ENCODE assay signal across 2 worm cellular contexts in the genomic region with DNA sequence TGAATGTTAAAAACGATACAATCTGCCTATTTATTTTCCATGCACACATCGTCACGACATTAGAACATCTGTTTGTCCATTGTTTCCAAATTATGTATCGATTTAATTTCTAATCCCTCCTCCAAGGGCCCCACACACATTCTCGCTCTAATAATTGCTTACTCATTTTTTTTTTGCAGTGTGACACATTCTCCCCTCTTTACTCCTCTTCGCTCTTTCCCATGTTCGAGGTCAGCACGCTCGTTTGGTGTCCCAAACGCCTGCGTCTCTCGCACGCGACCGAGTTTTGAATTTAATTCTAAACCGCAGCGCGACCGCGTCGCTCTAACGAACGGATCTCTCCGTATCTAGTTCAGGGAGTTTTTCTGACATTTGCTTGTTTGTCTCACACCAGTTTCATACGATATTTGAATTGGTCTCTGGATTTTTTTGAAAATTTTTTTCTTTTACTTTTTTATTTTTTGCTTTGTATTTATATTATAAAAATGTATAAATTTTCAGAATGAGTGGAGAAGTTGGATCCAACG.
A peak's percentile ranks its signal among the peaks of the same experiment; 100 is the strongest.
TF ChIP-seq lines count a peak whose summit lies in the region.

A gene (plus strand): TSS at position 477 of the 527 bp plus-strand sequence.
A gene (plus strand): TSS at position 502 of the 527 bp plus-strand sequence.

TF ChIP-seq in whole organism, L4 larva, 104 proteins besides CTCF, POLR2A, EP300 and RAD21 (continued from another document and continues in another):
- TF ChIP-seq unc-62 (GFP tag; optimal IDR thresholded peaks at IDR 0.05 in 1 of 2; lab: Kevin White, UChicago): no peak
- no peak for TF ChIP-seq unc-62 (tag; optimal IDR thresholded peaks at IDR 0.05; lab: Kevin White, UChicago)
- peak; percentile 60; the same call in 1 of the 2 replicates for TF ChIP-seq hmg-1.1 (GFP tag; IDR thresholded peaks at IDR 0.05; lab: Robert Waterston, UW)
- TF ChIP-seq lir-3 (tag; optimal IDR thresholded peaks at IDR 0.05; lab: Kevin White, UChicago): no peak
- TF ChIP-seq ztf-11 (tag; optimal IDR thresholded peaks at IDR 0.05; lab: Kevin White, UChicago): no peak
- TF ChIP-seq egl-43 (GFP tag; IDR thresholded peaks at IDR 0.05; lab: Robert Waterston, UW): no peak
- peak; percentile 50 for TF ChIP-seq nhr-28 (tag; optimal IDR thresholded peaks at IDR 0.05; lab: Kevin White, UChicago)
- peak; percentile 51 for TF ChIP-seq rbr-2 (tag; optimal IDR thresholded peaks at IDR 0.05; lab: Kevin White, UChicago)
- no peak for TF ChIP-seq lin-15B (tag; optimal IDR thresholded peaks at IDR 0.05; lab: Kevin White, UChicago)
- TF ChIP-seq D1046.2 (GFP tag; IDR thresholded peaks at IDR 0.05; lab: Robert Waterston, UW): no peak
- no peak for TF ChIP-seq dmd-9 (GFP tag; IDR thresholded peaks at IDR 0.05; lab: Robert Waterston, UW)
- TF ChIP-seq nhr-25 (tag; optimal IDR thresholded peaks at IDR 0.05; lab: Kevin White, UChicago; ENCODE audit: borderline replicate concordance, insufficient read depth): peak; percentile 61
- TF ChIP-seq F44E2.7 (GFP tag; IDR thresholded peaks at IDR 0.05; lab: Robert Waterston, UW): no peak
- peak; percentile 66 for TF ChIP-seq pqm-1 (tag; optimal IDR thresholded peaks at IDR 0.05; lab: Kevin White, UChicago)
- TF ChIP-seq lin-13 (GFP tag; optimal IDR thresholded peaks at IDR 0.05; lab: Kevin White, UChicago): no peak
- TF ChIP-seq F49E8.2 (tag; optimal IDR thresholded peaks at IDR 0.05; lab: Kevin White, UChicago; ENCODE audit: borderline replicate concordance): no peak
- TF ChIP-seq zip-2 (tag; optimal IDR thresholded peaks at IDR 0.05; lab: Kevin White, UChicago): no peak
- TF ChIP-seq vab-7 (GFP tag; IDR thresholded peaks at IDR 0.05; lab: Robert Waterston, UW): 0 out of 2 replicates have a peak, but pooled peaks have one; percentile 14
- TF ChIP-seq cey-2 (tag; optimal IDR thresholded peaks at IDR 0.05; lab: Kevin White, UChicago; ENCODE audit: borderline replicate concordance, insufficient read depth): no peak
- no peak for TF ChIP-seq skn-1 (tag; optimal IDR thresholded peaks at IDR 0.05; lab: Kevin White, UChicago)
- TF ChIP-seq set-16 (GFP tag; IDR thresholded peaks at IDR 0.05; lab: Robert Waterston, UW): no peak
- peak; percentile 40 for TF ChIP-seq dpl-1 (GFP tag; optimal IDR thresholded peaks at IDR 0.05; lab: Kevin White, UChicago)
- TF ChIP-seq snpc-1.2 (GFP tag; IDR thresholded peaks at IDR 0.05; lab: Robert Waterston, UW): no peak
- no peak for TF ChIP-seq mep-1 (tag; optimal IDR thresholded peaks at IDR 0.05; lab: Kevin White, UChicago)
- TF ChIP-seq nhr-76 (tag; optimal IDR thresholded peaks at IDR 0.05; lab: Kevin White, UChicago): no peak
- no peak for TF ChIP-seq aly-2 (tag; optimal IDR thresholded peaks at IDR 0.05; lab: Kevin White, UChicago)
- TF ChIP-seq tra-1 (GFP tag; IDR thresholded peaks at IDR 0.05; lab: Robert Waterston, UW): no peak
- no peak for TF ChIP-seq Y48G9A.11 (GFP tag; IDR thresholded peaks at IDR 0.05; lab: Robert Waterston, UW)
- TF ChIP-seq nhr-10 (tag; optimal IDR thresholded peaks at IDR 0.05; lab: Kevin White, UChicago): no peak
- TF ChIP-seq hlh-30 (tag; optimal IDR thresholded peaks at IDR 0.05; lab: Kevin White, UChicago; ENCODE audit: insufficient read depth): peak; percentile 91
- TF ChIP-seq mxl-3 (GFP tag; optimal IDR thresholded peaks at IDR 0.05; lab: Kevin White, UChicago): peak; percentile 87
- no peak for TF ChIP-seq Y105C5A.15 (GFP tag; IDR thresholded peaks at IDR 0.05; lab: Robert Waterston, UW)
- no peak for TF ChIP-seq F10B5.3 (tag; optimal IDR thresholded peaks at IDR 0.05; lab: Kevin White, UChicago)
- no peak for TF ChIP-seq nhr-237 (tag; optimal IDR thresholded peaks at IDR 0.05; lab: Kevin White, UChicago)
- TF ChIP-seq F37D6.2 (tag; optimal IDR thresholded peaks at IDR 0.05; lab: Kevin White, UChicago): no peak
- TF ChIP-seq zip-11 (GFP tag; IDR thresholded peaks at IDR 0.05; lab: Robert Waterston, UW): no peak
- TF ChIP-seq spr-1 (tag; optimal IDR thresholded peaks at IDR 0.05; lab: Kevin White, UChicago): no peak
- no peak for TF ChIP-seq nhr-48 (tag; optimal IDR thresholded peaks at IDR 0.05; lab: Kevin White, UChicago)
- no peak for TF ChIP-seq attf-4 (tag; optimal IDR thresholded peaks at IDR 0.05; lab: Kevin White, UChicago)
- TF ChIP-seq egl-27 (tag; optimal IDR thresholded peaks at IDR 0.05; lab: Kevin White, UChicago): no peak
- TF ChIP-seq daf-8 (GFP tag; IDR thresholded peaks at IDR 0.05; lab: Robert Waterston, UW): no peak
- TF ChIP-seq daf-16 (GFP tag; optimal IDR thresholded peaks at IDR 0.05; lab: Kevin White, UChicago): no peak
- no peak for TF ChIP-seq daf-16 (tag; optimal IDR thresholded peaks at IDR 0.05; lab: Kevin White, UChicago)
- no peak for TF ChIP-seq arid-1 (GFP tag; conservative IDR thresholded peaks at IDR 0.05; lab: Robert Waterston, UW)
- TF ChIP-seq lim-7 (GFP tag; IDR thresholded peaks at IDR 0.05; lab: Robert Waterston, UW): no peak
- no peak for TF ChIP-seq F26F4.8 (GFP tag; conservative IDR thresholded peaks at IDR 0.05; lab: Robert Waterston, UW)
- no peak for TF ChIP-seq nhr-111 (GFP tag; optimal IDR thresholded peaks at IDR 0.05; lab: Kevin White, UChicago)
- TF ChIP-seq nhr-42 (GFP tag; IDR thresholded peaks at IDR 0.05; lab: Robert Waterston, UW): no peak
- no peak; the same call in 1 of the 2 replicates for TF ChIP-seq lin-38 (GFP tag; IDR thresholded peaks at IDR 0.05; lab: Robert Waterston, UW)
- TF ChIP-seq ceh-82 (tag; optimal IDR thresholded peaks at IDR 0.05; lab: Kevin White, UChicago): no peak
- TF ChIP-seq snpc-4 (tag; optimal IDR thresholded peaks at IDR 0.05; lab: Kevin White, UChicago): no peak
- no peak for TF ChIP-seq pha-4 (GFP tag; IDR thresholded peaks at IDR 0.05; lab: Robert Waterston, UW)
- TF ChIP-seq pha-4 (tag; optimal IDR thresholded peaks at IDR 0.05; lab: Kevin White, UChicago): no peak
- no peak for TF ChIP-seq tag-97 (GFP tag; IDR thresholded peaks at IDR 0.05; lab: Robert Waterston, UW)
- no peak for TF ChIP-seq ceh-62 (tag; optimal IDR thresholded peaks at IDR 0.05; lab: Kevin White, UChicago)
- no peak for TF ChIP-seq saeg-2 (GFP tag; IDR thresholded peaks at IDR 0.05; lab: Robert Waterston, UW)
- no peak for TF ChIP-seq php-3 (GFP tag; IDR thresholded peaks at IDR 0.05; lab: Robert Waterston, UW)
- 0 out of 2 replicates have a peak, but pooled peaks have one; percentile 40 for TF ChIP-seq nhr-41 (GFP tag; IDR thresholded peaks at IDR 0.05; lab: Robert Waterston, UW)
- no peak for TF ChIP-seq nhr-6 (tag; optimal IDR thresholded peaks at IDR 0.05; lab: Kevin White, UChicago)
- no peak for TF ChIP-seq daf-19 (GFP tag; conservative IDR thresholded peaks at IDR 0.05; lab: Robert Waterston, UW)
- peak; percentile 67 for TF ChIP-seq nhr-77 (tag; optimal IDR thresholded peaks at IDR 0.05; lab: Kevin White, UChicago)
- TF ChIP-seq spr-3 (GFP tag; optimal IDR thresholded peaks at IDR 0.05; lab: Kevin White, UChicago): no peak
- no peak for TF ChIP-seq fos-1 (tag; optimal IDR thresholded peaks at IDR 0.05; lab: Kevin White, UChicago)
- TF ChIP-seq mxl-2 (GFP tag; conservative IDR thresholded peaks at IDR 0.05; lab: Robert Waterston, UW): no peak

TF ChIP-seq in whole organism, mixed stage, embryonic, 35 proteins besides CTCF, POLR2A, EP300 and RAD21 (continued from another document):
- no peak for TF ChIP-seq bed-3 (GFP tag; optimal IDR thresholded peaks at IDR 0.05; lab: Kevin White, UChicago)
- TF ChIP-seq drap-1 (GFP tag; optimal IDR thresholded peaks at IDR 0.05; lab: Kevin White, UChicago): no peak
- TF ChIP-seq M03D4.4 (tag; optimal IDR thresholded peaks at IDR 0.05; lab: Kevin White, UChicago): no peak
- peak; percentile 65 for TF ChIP-seq sptf-1 (tag; optimal IDR thresholded peaks at IDR 0.05; lab: Kevin White, UChicago)
